Fruit fly (Drosophila melanogaster) whole organism, embryonic: ENCODE data around the gene aop.

Source experiments
- CG10209 ChIP-seq: fragments of 200-800 bp; sonication (Bioruptor generic); optimal IDR thresholded peaks from 3 replicates; lab custom pipeline; 2017; ENCODE audit warnings: missing biosample characterization, mild to moderate bottlenecking, missing genetic modification characterization, missing genetic modification reagents
- CG1024 ChIP-seq: fragments of 200-800 bp; sonication (Bioruptor generic); IDR thresholded peaks from 2 replicates; pipeline ENCODE4 v1.3.6; 2022; ENCODE audit warnings: missing biosample characterization, missing genetic modification characterization
- CG10321 ChIP-seq: fragments of 200-800 bp; sonication (Bioruptor generic); IDR thresholded peaks from 2 replicates; pipeline ENCODE4 v1.3.6; 2022; ENCODE audit warnings: missing biosample characterization, missing genetic modification characterization
- CG12155 ChIP-seq: fragments of 200-800 bp; sonication (Bioruptor generic); optimal IDR thresholded peaks from 3 replicates; lab custom pipeline; 2016; ENCODE audit warnings: missing biosample characterization, missing genetic modification characterization
- CG13296 ChIP-seq: fragments of 200-800 bp; sonication (Bioruptor generic); optimal IDR thresholded peaks from 3 replicates; lab custom pipeline; 2018; ENCODE audit warnings: missing biosample characterization, mild to moderate bottlenecking, missing genetic modification characterization
- CG14014 ChIP-seq: fragments of 200-800 bp; sonication (Bioruptor generic); IDR thresholded peaks from 2 replicates; pipeline ENCODE4 v1.3.6; 2022; ENCODE audit warnings: missing biosample characterization, missing genetic modification characterization
- CG17385 ChIP-seq: fragments of 200-800 bp; sonication (Bioruptor generic); optimal IDR thresholded peaks from 3 replicates; lab custom pipeline; 2018; ENCODE audit warnings: missing biosample characterization, mild to moderate bottlenecking, missing genetic modification characterization
- CG2116 ChIP-seq: fragments of 200-800 bp; sonication (Bioruptor generic); optimal IDR thresholded peaks from 3 replicates; lab custom pipeline; 2018; ENCODE audit warnings: missing biosample characterization, mild to moderate bottlenecking, missing genetic modification characterization
- CG3065 ChIP-seq: fragments of 200-800 bp; sonication (Bioruptor generic); optimal IDR thresholded peaks from 2 replicates; lab custom pipeline; 2016; ENCODE audit warnings: missing biosample characterization, missing genetic modification characterization
- CG31224 ChIP-seq: fragments of 200-800 bp; sonication (Bioruptor generic); IDR thresholded peaks from 2 replicates; pipeline ENCODE4 v1.3.6; 2022; ENCODE audit warnings: missing biosample characterization, missing genetic modification characterization
- CG4820 ChIP-seq: fragments of 200-800 bp; sonication (Bioruptor generic); optimal IDR thresholded peaks from 3 replicates; lab custom pipeline; 2016; ENCODE audit warnings: missing biosample characterization, missing genetic modification characterization
- CG5245 ChIP-seq: fragments of 200-800 bp; sonication (Bioruptor generic); optimal IDR thresholded peaks from 3 replicates; lab custom pipeline; 2016; ENCODE audit warnings: missing biosample characterization, missing genetic modification characterization
- CG5953 ChIP-seq: fragments of 200-800 bp; sonication (Bioruptor generic); IDR thresholded peaks from 2 replicates; pipeline ENCODE4 v1.3.6; 2022; ENCODE audit warnings: missing biosample characterization, missing genetic modification characterization
- CG6765 ChIP-seq: fragments of 200-800 bp; sonication (Bioruptor generic); optimal IDR thresholded peaks from 3 replicates; lab custom pipeline; 2017; ENCODE audit warnings: missing biosample characterization, mild to moderate bottlenecking, missing genetic modification characterization
- CG7963 ChIP-seq: fragments of 200-800 bp; sonication (Bioruptor generic); IDR thresholded peaks from 3 replicates; pipeline ENCODE4 v1.3.6; 2022; ENCODE audit warnings: missing biosample characterization, missing genetic modification characterization; ENCODE audit not compliant: partially characterized antibody
- CG8281 ChIP-seq: fragments of 200-800 bp; sonication (Bioruptor generic); optimal IDR thresholded peaks from 2 replicates; lab custom pipeline; 2018; ENCODE audit warnings: missing biosample characterization, mild to moderate bottlenecking, missing genetic modification characterization, moderate library complexity
- CG8944 ChIP-seq: fragments of 200-800 bp; sonication (Bioruptor generic); optimal IDR thresholded peaks from 3 replicates; lab custom pipeline; 2016; ENCODE audit warnings: missing biosample characterization, missing genetic modification characterization
- CG9797 ChIP-seq: fragments of 200-800 bp; sonication (Bioruptor generic); optimal IDR thresholded peaks from 3 replicates; lab custom pipeline; 2018; ENCODE audit warnings: missing biosample characterization, mild to moderate bottlenecking, missing genetic modification characterization
- Dfd ChIP-seq, 2 experiments: fragments of >200 bp; optimal IDR thresholded peaks; 2 replicates each; lab custom pipeline; 2017; ENCODE audit warnings: missing biosample characterization in 2 of 2, missing genetic modification characterization in 2 of 2
- ERR ChIP-seq: fragments of 200-800 bp; sonication (Bioruptor generic); optimal IDR thresholded peaks from 2 replicates; lab custom pipeline; 2016; ENCODE audit warnings: missing biosample characterization, missing genetic modification characterization
- Ets65A ChIP-seq: fragments of 200-800 bp; sonication (Bioruptor generic); peaks from one replicate; lab custom pipeline; 2016; ENCODE audit warnings: missing biosample characterization, missing genetic modification characterization
- Fer1 ChIP-seq: fragments of 200-800 bp; sonication (Bioruptor generic); optimal IDR thresholded peaks from 2 replicates; lab custom pipeline; 2017; ENCODE audit warnings: missing biosample characterization, mild to moderate bottlenecking, missing genetic modification characterization
- Fer2 ChIP-seq: fragments of 200-800 bp; sonication (Bioruptor generic); optimal IDR thresholded peaks from 2 replicates; lab custom pipeline; 2018; ENCODE audit warnings: missing biosample characterization, mild to moderate bottlenecking, missing genetic modification characterization, moderate library complexity
- HmgZ ChIP-seq: fragments of 200-800 bp; sonication (Bioruptor generic); optimal IDR thresholded peaks from 2 replicates; lab custom pipeline; 2018; ENCODE audit warnings: missing biosample characterization, mild to moderate bottlenecking, missing genetic modification characterization
- MBD-R2 ChIP-seq: fragments of 200-800 bp; sonication (Bioruptor generic); IDR thresholded peaks from 2 replicates; pipeline ENCODE4 v1.3.6; 2022; ENCODE audit warnings: missing biosample characterization, missing genetic modification characterization
- Mes4 ChIP-seq: fragments of 200-800 bp; sonication (Bioruptor generic); optimal IDR thresholded peaks from 2 replicates; lab custom pipeline; 2016; ENCODE audit warnings: missing biosample characterization, missing genetic modification characterization
- Neu2 ChIP-seq: fragments of 200-800 bp; sonication (Bioruptor generic); optimal IDR thresholded peaks from 3 replicates; lab custom pipeline; 2016; ENCODE audit warnings: missing biosample characterization, missing genetic modification characterization, borderline replicate concordance
- PHDP ChIP-seq: fragments of 200-800 bp; sonication (Bioruptor generic); optimal IDR thresholded peaks from 3 replicates; lab custom pipeline; 2018; ENCODE audit warnings: missing biosample characterization, mild to moderate bottlenecking, missing genetic modification characterization, moderate library complexity
- Side ChIP-seq: fragments of 200-800 bp; sonication (Bioruptor generic); optimal IDR thresholded peaks from 2 replicates; lab custom pipeline; 2016; ENCODE audit warnings: missing biosample characterization, missing genetic modification characterization
- ash1 ChIP-seq: fragments of 200-800 bp; sonication (Bioruptor generic); optimal IDR thresholded peaks from 2 replicates; lab custom pipeline; 2018; ENCODE audit warnings: missing biosample characterization, mild to moderate bottlenecking, missing genetic modification characterization
- dan ChIP-seq: fragments of 200-800 bp; sonication (Bioruptor generic); IDR thresholded peaks from 2 replicates; pipeline ENCODE4 v1.3.6; 2022; ENCODE audit warnings: missing biosample characterization, missing genetic modification characterization
- dpn ChIP-seq, 2 experiments: fragments of 200-800 bp; sonication (Bioruptor generic); optimal IDR thresholded peaks; 3 replicates each; lab custom pipeline; 2016; ENCODE audit warnings: missing biosample characterization in 2 of 2, missing genetic modification characterization in 2 of 2
- esg ChIP-seq: fragments of 200-800 bp; sonication (Bioruptor generic); conservative IDR thresholded peaks from 2 replicates; pipeline ENCODE4 v1.3.6; 2022; ENCODE audit warnings: missing biosample characterization, missing genetic modification characterization
- fd3F ChIP-seq: fragments of 200-800 bp; sonication (Bioruptor generic); optimal IDR thresholded peaks from 2 replicates; lab custom pipeline; 2018; ENCODE audit warnings: missing biosample characterization, mild to moderate bottlenecking, missing genetic modification characterization, moderate library complexity
- gsb-n ChIP-seq: fragments of 200-800 bp; sonication (Bioruptor generic); optimal IDR thresholded peaks from 3 replicates; lab custom pipeline; 2018; ENCODE audit warnings: missing biosample characterization, mild to moderate bottlenecking, missing genetic modification characterization
- hb ChIP-seq: fragments of 200-800 bp; sonication (Bioruptor generic); IDR thresholded peaks from 3 replicates; pipeline ENCODE4 v1.3.6; 2022; ENCODE audit warnings: missing biosample characterization, missing genetic modification characterization; ENCODE audit not compliant: partially characterized antibody
- hbn ChIP-seq: fragments of 200-800 bp; sonication (Bioruptor generic); IDR thresholded peaks from 2 replicates; pipeline ENCODE4 v1.3.6; 2022; ENCODE audit warnings: missing biosample characterization, missing genetic modification characterization; ENCODE audit not compliant: partially characterized antibody
- her ChIP-seq: fragments of 200-800 bp; sonication (Bioruptor generic); optimal IDR thresholded peaks from 2 replicates; lab custom pipeline; 2016; ENCODE audit warnings: missing biosample characterization, missing genetic modification characterization
- lmd ChIP-seq: fragments of 200-800 bp; sonication (Bioruptor generic); IDR thresholded peaks from 2 replicates; pipeline ENCODE4 v1.3.6; 2022; ENCODE audit warnings: missing biosample characterization, missing genetic modification characterization
- oc ChIP-seq: fragments of 200-800 bp; sonication (Bioruptor generic); optimal IDR thresholded peaks from 2 replicates; lab custom pipeline; 2018; ENCODE audit warnings: missing biosample characterization, mild to moderate bottlenecking, missing genetic modification characterization, moderate library complexity
- odd ChIP-seq: fragments of 200-800 bp; sonication (Bioruptor generic); optimal IDR thresholded peaks from 2 replicates; lab custom pipeline; 2017; ENCODE audit warnings: missing biosample characterization, mild to moderate bottlenecking, missing genetic modification characterization
- row ChIP-seq: fragments of 200-800 bp; sonication (Bioruptor generic); IDR thresholded peaks from 3 replicates; pipeline ENCODE4 v1.3.6; 2022; ENCODE audit warnings: missing biosample characterization, missing genetic modification characterization
- run ChIP-seq: fragments of 200-800 bp; sonication (Bioruptor generic); optimal IDR thresholded peaks from 3 replicates; lab custom pipeline; 2018; ENCODE audit warnings: missing biosample characterization, mild to moderate bottlenecking, missing genetic modification characterization
- scrt ChIP-seq: fragments of 200-800 bp; sonication (Bioruptor generic); optimal IDR thresholded peaks from 2 replicates; lab custom pipeline; 2018; ENCODE audit warnings: missing biosample characterization, mild to moderate bottlenecking, missing genetic modification characterization, moderate library complexity
- sisA ChIP-seq: fragments of 200-800 bp; sonication (Bioruptor generic); IDR thresholded peaks from 2 replicates; pipeline ENCODE4 v1.3.6; 2022; ENCODE audit warnings: missing biosample characterization, missing genetic modification characterization
- stc ChIP-seq: fragments of 200-800 bp; sonication (Bioruptor generic); IDR thresholded peaks from 2 replicates; pipeline ENCODE4 v1.3.6; 2022; ENCODE audit warnings: missing biosample characterization, missing genetic modification characterization
- sug ChIP-seq: fragments of 200-800 bp; optimal IDR thresholded peaks from 2 replicates; lab custom pipeline; 2019; ENCODE audit warnings: missing biosample characterization, mild to moderate bottlenecking, missing genetic modification characterization, moderate library complexity
- tio ChIP-seq: fragments of 200-800 bp; sonication (Bioruptor generic); optimal IDR thresholded peaks from 2 replicates; lab custom pipeline; 2017; ENCODE audit warnings: missing biosample characterization, missing genetic modification characterization, inconsistent platforms
- wdn ChIP-seq: fragments of 200-800 bp; sonication (Bioruptor generic); IDR thresholded peaks from 2 replicates; pipeline ENCODE4 v1.3.6; 2022; ENCODE audit warnings: missing biosample characterization, missing genetic modification characterization
- zf30C ChIP-seq: fragments of 200-800 bp; sonication (Bioruptor generic); optimal IDR thresholded peaks from 3 replicates; lab custom pipeline; 2018; ENCODE audit warnings: missing biosample characterization, mild to moderate bottlenecking, missing genetic modification characterization
- zfh1 ChIP-seq: fragments of 200-800 bp; sonication (Bioruptor generic); IDR thresholded peaks from 3 replicates; pipeline ENCODE4 v1.3.6; 2022; ENCODE audit warnings: missing biosample characterization, missing genetic modification characterization

The aop gene

DNA sequence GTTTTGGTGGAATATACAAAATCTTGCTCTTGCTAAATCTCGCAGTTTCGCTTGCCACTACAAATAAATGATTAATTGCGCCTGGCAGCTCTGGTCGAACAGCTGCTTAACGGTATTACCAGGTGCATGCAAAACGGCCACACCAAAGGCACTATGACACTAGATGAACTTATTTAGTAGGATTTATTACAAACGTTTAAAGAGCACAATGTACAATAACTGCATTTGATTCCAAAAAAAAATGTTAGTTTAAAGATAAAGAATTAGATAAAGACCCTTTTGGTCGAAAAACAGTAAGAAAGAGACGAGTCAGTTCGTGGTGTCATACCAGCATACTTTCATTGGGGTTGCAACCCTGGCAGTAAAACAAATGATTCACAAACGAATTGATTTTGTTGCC is 31.3 kb downstream of the aop start, which contains the start of the genes CG11723 and Tbcd (continued):
- peak; percentile 97 for TF ChIP-seq MBD-R2 (GFP tag; lab: Robert Waterston, UW)
- peak; percentile 85 for TF ChIP-seq CG31224 (GFP tag; lab: Robert Waterston, UW)
- no peak for TF ChIP-seq run (tag; lab: Kevin White, UChicago)
- TF ChIP-seq CG6765 (GFP tag; lab: Kevin White, UChicago), result peak; percentile 56
- peak; percentile 86 for TF ChIP-seq CG5953 (GFP tag; lab: Robert Waterston, UW)
- peak; percentile 86 for TF ChIP-seq fd3F (GFP tag; lab: Kevin White, UChicago)
- TF ChIP-seq CG12155 (GFP tag; lab: Kevin White, UChicago), result peak; percentile 86
- peak; percentile 75 for TF ChIP-seq Fer2 (tag; lab: Kevin White, UChicago)
- no peak for TF ChIP-seq scrt (GFP tag; lab: Kevin White, UChicago)
- TF ChIP-seq CG9797 (GFP tag; lab: Kevin White, UChicago), result peak; percentile 82
- no peak for TF ChIP-seq odd (GFP tag; lab: Kevin White, UChicago)
- peak; percentile 79 for TF ChIP-seq Mes4
- TF ChIP-seq row, result peak; percentile 98
- TF ChIP-seq CG14014 (GFP tag; lab: Robert Waterston, UW), result peak; percentile 87
- peak; percentile 94 for TF ChIP-seq Neu2 (GFP tag; lab: Kevin White, UChicago)
- TF ChIP-seq CG7963 (GFP tag; lab: Robert Waterston, UW), result no peak
- TF ChIP-seq CG10209, result no peak
- peak; percentile 42; the same call in 1 of the 2 replicates for TF ChIP-seq hbn (GFP tag; lab: Robert Waterston, UW)
- TF ChIP-seq HmgZ (tag; lab: Kevin White, UChicago), result peak; percentile 87
- TF ChIP-seq PHDP (tag; lab: Kevin White, UChicago), result no peak
- TF ChIP-seq CG2116 (GFP tag; lab: Kevin White, UChicago), result peak; percentile 74
- no peak for TF ChIP-seq Dfd (GFP tag; optimal IDR thresholded peaks at IDR 0.05; lab: Kevin White, UChicago)
- peak; percentile 71 for TF ChIP-seq ERR
- TF ChIP-seq dpn (GFP tag; optimal IDR thresholded peaks at IDR 0.05; lab: Kevin White, UChicago), result peak; percentile 88
- no peak for TF ChIP-seq gsb-n (tag; lab: Kevin White, UChicago)
- peak; percentile 97 for TF ChIP-seq Ets65A
- TF ChIP-seq sisA (GFP tag; lab: Robert Waterston, UW), result peak; percentile 90
- TF ChIP-seq CG17385 (GFP tag; lab: Kevin White, UChicago), result peak; percentile 86
- TF ChIP-seq CG4820 (GFP tag; lab: Kevin White, UChicago), result peak; percentile 83
- peak; percentile 86 for TF ChIP-seq Side
- peak; percentile 72 for TF ChIP-seq CG5245
- TF ChIP-seq Fer1 (GFP tag; lab: Kevin White, UChicago), result peak; percentile 84
- no peak for TF ChIP-seq CG13296 (GFP tag; lab: Kevin White, UChicago)
- no peak for TF ChIP-seq CG8281 (tag; lab: Kevin White, UChicago)
- TF ChIP-seq CG10321 (GFP tag; lab: Robert Waterston, UW), result peak; percentile 74
- TF ChIP-seq CG1024 (GFP tag; lab: Robert Waterston, UW), result peak; percentile 80
- TF ChIP-seq zfh1 (GFP tag; lab: Robert Waterston, UW), result peak; percentile 95
- no peak for TF ChIP-seq tio (GFP tag; lab: Kevin White, UChicago)
- TF ChIP-seq CG8944, result peak; percentile 88
- peak; percentile 95 for TF ChIP-seq stc (GFP tag; lab: Robert Waterston, UW)
- TF ChIP-seq zf30C (GFP tag; lab: Kevin White, UChicago), result no peak
- TF ChIP-seq sug (tag; lab: Kevin White, UChicago), result no peak
- TF ChIP-seq ash1 (GFP tag; lab: Kevin White, UChicago), result peak; percentile 48
- TF ChIP-seq esg (GFP tag; lab: Robert Waterston, UW), result peak; percentile 92
- no peak for TF ChIP-seq oc (tag; lab: Kevin White, UChicago)
- peak; percentile 92 for TF ChIP-seq lmd (GFP tag; lab: Robert Waterston, UW)
- no peak for TF ChIP-seq hb
- peak; percentile 84 for TF ChIP-seq wdn
- TF ChIP-seq dan, result peak; percentile 70
- peak; percentile 61 for TF ChIP-seq CG3065 (GFP tag; lab: Kevin White, UChicago)
- TF ChIP-seq her (GFP tag; lab: Kevin White, UChicago), result peak; percentile 89
